Worm (Caenorhabditis elegans): ENCODE measurements around the gene cnp-2.

Gene cnp-2

ce11 chrII:12798814-12799213 is 38.2 kb downstream of the cnp-2 start (continued):
- TF ChIP-seq lin-38 (GFP tag; IDR thresholded peaks at IDR 0.05) (peak; percentile 74), egl-27 (tag; optimal IDR thresholded peaks at IDR 0.05) (no peak), skn-1 (tag; optimal IDR thresholded peaks at IDR 0.05) (no peak), F10B5.3 (tag; optimal IDR thresholded peaks at IDR 0.05) (no peak), mdl-1 (tag; optimal IDR thresholded peaks at IDR 0.05) (peak; percentile 54 to 92), duxl-1 (tag; optimal IDR thresholded peaks at IDR 0.05; ENCODE audit: poor library complexity) (peak; percentile 46), lin-13 (GFP tag; optimal IDR thresholded peaks at IDR 0.05) (peak; percentile 56), nhr-48 (tag; optimal IDR thresholded peaks at IDR 0.05) (peak; percentile 91), spr-1 (tag; optimal IDR thresholded peaks at IDR 0.05) (peak; percentile 72), arid-1 (GFP tag; conservative IDR thresholded peaks at IDR 0.05) (peak; percentile 84), tag-97 (GFP tag; IDR thresholded peaks at IDR 0.05) (no peak), ctbp-1 (GFP tag; IDR thresholded peaks at IDR 0.05) (peak; percentile 31; the same call in 1 of the 2 replicates), nhr-28 (tag; optimal IDR thresholded peaks at IDR 0.05) (peak; percentile 94), lin-29 (GFP tag; IDR thresholded peaks at IDR 0.05) (no peak), attf-4 (tag; optimal IDR thresholded peaks at IDR 0.05) (no peak), hif-1 (tag; optimal IDR thresholded peaks at IDR 0.05) (peak in 1 of 2 experiments; percentile 73), lim-7 (GFP tag; IDR thresholded peaks at IDR 0.05) (no peak), hlh-11 (tag; optimal IDR thresholded peaks at IDR 0.05) (peak; percentile 99), dmd-6 (GFP tag; IDR thresholded peaks at IDR 0.05) (peak; percentile 96), lir-3 (tag; optimal IDR thresholded peaks at IDR 0.05) (no peak), set-16 (GFP tag; IDR thresholded peaks at IDR 0.05) (peak; percentile 89), nhr-6 (tag; optimal IDR thresholded peaks at IDR 0.05) (peak; percentile 84), fkh-10 (GFP tag; optimal IDR thresholded peaks at IDR 0.05) (no peak), hmg-1.1 (GFP tag; IDR thresholded peaks at IDR 0.05) (peak; percentile 74), gei-8 (GFP tag; optimal IDR thresholded peaks at IDR 0.05) (peak; percentile 48), unc-62 (GFP tag; optimal IDR thresholded peaks at IDR 0.05 in 1 of 2) (peak in 1 of 2 experiments; percentile 97), unc-62 (tag; optimal IDR thresholded peaks at IDR 0.05) (no peak), mxl-3 (GFP tag; optimal IDR thresholded peaks at IDR 0.05) (peak; percentile 84), egl-43 (GFP tag; IDR thresholded peaks at IDR 0.05) (peak; percentile 61), mes-2 (tag; optimal IDR thresholded peaks at IDR 0.05; ENCODE audit: poor library complexity, severe bottlenecking) (peak; percentile 63), aha-1 (tag) (peak; percentile 97), mep-1 (tag; optimal IDR thresholded peaks at IDR 0.05) (peak; percentile 77), tra-1 (GFP tag; IDR thresholded peaks at IDR 0.05) (peak; percentile 83; the same call in 1 of the 2 replicates), nhr-11 (tag; optimal IDR thresholded peaks at IDR 0.05) (peak; percentile 89), aly-2 (tag; optimal IDR thresholded peaks at IDR 0.05) (no peak), Y5F2A.4 (GFP tag; optimal IDR thresholded peaks at IDR 0.05) (no peak), F37D6.2 (tag; optimal IDR thresholded peaks at IDR 0.05) (no peak)

ce11 chrII:12799364-12799763 is 38.8 kb downstream of the cnp-2 start:
- no peak for TF ChIP-seq ztf-7 (tag; optimal IDR thresholded peaks at IDR 0.05)
- peak; percentile 56; the same call in 1 of the 2 replicates for TF ChIP-seq mdt-29 (GFP tag; IDR thresholded peaks at IDR 0.05)
- TF ChIP-seq ctbp-1 (GFP tag; IDR thresholded peaks at IDR 0.05): 0 out of 2 replicates have a peak, but pooled peaks have one; percentile 8
- TF ChIP-seq nhr-28 (tag; optimal IDR thresholded peaks at IDR 0.05): peak; percentile 13

DNA sequence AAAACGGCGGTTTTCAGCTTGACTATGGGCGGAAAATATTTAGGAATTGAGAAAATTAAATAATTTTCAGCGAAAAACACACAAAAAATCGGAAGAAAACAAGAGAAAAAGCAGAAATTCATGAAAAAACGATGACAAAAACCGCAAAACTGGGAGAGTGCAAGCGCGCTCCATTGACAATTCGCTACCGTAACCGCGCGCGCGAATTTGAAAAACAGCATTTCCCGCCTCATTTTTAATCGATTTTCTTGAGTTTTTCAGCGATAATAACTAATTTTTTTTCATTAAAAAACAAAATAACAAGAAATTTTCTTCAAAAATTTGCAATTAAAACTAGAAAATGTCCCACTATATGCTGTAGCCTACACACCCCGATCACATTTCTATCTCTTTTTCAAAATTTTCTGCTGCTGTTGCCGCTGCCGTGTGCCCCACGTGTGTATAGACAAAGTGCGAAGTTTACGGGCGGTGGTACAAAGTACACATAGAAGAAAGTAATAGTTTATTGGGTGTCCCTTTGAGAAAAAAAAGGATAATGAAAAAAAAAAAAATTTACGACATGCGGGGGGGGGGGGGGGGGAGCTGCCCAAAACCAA is 39.4 kb downstream of the cnp-2 start:
- TF ChIP-seq ceh-82 (tag; optimal IDR thresholded peaks at IDR 0.05) (no peak), mep-1 (tag; optimal IDR thresholded peaks at IDR 0.05) (peak; percentile 46), saeg-2 (GFP tag; IDR thresholded peaks at IDR 0.05) (no peak), ceh-32 (tag; optimal IDR thresholded peaks at IDR 0.05; ENCODE audit: poor library complexity) (no peak), mdl-1 (tag; optimal IDR thresholded peaks at IDR 0.05) (peak in 1 of 2 experiments; percentile 46), nhr-28 (tag; optimal IDR thresholded peaks at IDR 0.05) (peak; percentile 77), lin-38 (GFP tag; IDR thresholded peaks at IDR 0.05) (peak; percentile 97), hmg-1.1 (GFP tag; IDR thresholded peaks at IDR 0.05) (0 out of 2 replicates have a peak, but pooled peaks have one; percentile 24), lin-13 (GFP tag; optimal IDR thresholded peaks at IDR 0.05) (no peak), dpl-1 (GFP tag; optimal IDR thresholded peaks at IDR 0.05) (peak; percentile 39), nhr-41 (GFP tag; IDR thresholded peaks at IDR 0.05) (no peak), R02D3.7 (tag; optimal IDR thresholded peaks at IDR 0.05) (no peak), zip-2 (tag; optimal IDR thresholded peaks at IDR 0.05) (no peak), snpc-4 (tag; optimal IDR thresholded peaks at IDR 0.05) (no peak), lsy-2 (tag; optimal IDR thresholded peaks at IDR 0.05) (peak; percentile 68 to 89), zag-1 (tag; optimal IDR thresholded peaks at IDR 0.05) (no peak), hif-1 (tag; optimal IDR thresholded peaks at IDR 0.05) (no peak)
